Fruit fly (Drosophila melanogaster) whole organism: ENCODE data around the gene Elo68beta.

Experiments used
- CG8478 ChIP-seq: fragments of >200 bp; optimal IDR thresholded peaks from 2 replicates; lab custom pipeline; 2018; ENCODE audit warnings: inconsistent platforms
- Dll ChIP-seq: fragments of >200 bp; optimal IDR thresholded peaks from 2 replicates; lab custom pipeline; 2017
- EcR ChIP-seq, 2 experiments: fragments of >200 bp; optimal IDR thresholded peaks; 2 replicates each; lab custom pipeline; 2017; ENCODE audit warnings: missing biosample characterization in 2 of 2, missing genetic modification characterization in 2 of 2, missing genetic modification reagents in 2 of 2
- pan ChIP-seq: fragments of >200 bp; optimal IDR thresholded peaks from 2 replicates; lab custom pipeline; 2017
- psq ChIP-seq: fragments of >200 bp; optimal IDR thresholded peaks from 2 replicates; lab custom pipeline; 2017
- usp ChIP-seq: fragments of >200 bp; optimal IDR thresholded peaks from 2 replicates; lab custom pipeline; 2017; ENCODE audit warnings: missing biosample characterization, missing genetic modification characterization, mixed read lengths

Gene Elo68beta

dm6 chr3L:11124439-11124838, 22.9 kb upstream of the Elo68beta start:
- TF ChIP-seq psq (lab: Kevin White, UChicago) = no peak
- TF ChIP-seq CG8478 (lab: Kevin White, UChicago) = no peak
- no peak for TF ChIP-seq Dll (lab: Kevin White, UChicago)
- TF ChIP-seq pan = no peak
- TF ChIP-seq usp (GFP tag; lab: Kevin White, UChicago) = no peak
- no peak for TF ChIP-seq EcR (GFP tag; optimal IDR thresholded peaks at IDR 0.05; lab: Kevin White, UChicago)

DNA sequence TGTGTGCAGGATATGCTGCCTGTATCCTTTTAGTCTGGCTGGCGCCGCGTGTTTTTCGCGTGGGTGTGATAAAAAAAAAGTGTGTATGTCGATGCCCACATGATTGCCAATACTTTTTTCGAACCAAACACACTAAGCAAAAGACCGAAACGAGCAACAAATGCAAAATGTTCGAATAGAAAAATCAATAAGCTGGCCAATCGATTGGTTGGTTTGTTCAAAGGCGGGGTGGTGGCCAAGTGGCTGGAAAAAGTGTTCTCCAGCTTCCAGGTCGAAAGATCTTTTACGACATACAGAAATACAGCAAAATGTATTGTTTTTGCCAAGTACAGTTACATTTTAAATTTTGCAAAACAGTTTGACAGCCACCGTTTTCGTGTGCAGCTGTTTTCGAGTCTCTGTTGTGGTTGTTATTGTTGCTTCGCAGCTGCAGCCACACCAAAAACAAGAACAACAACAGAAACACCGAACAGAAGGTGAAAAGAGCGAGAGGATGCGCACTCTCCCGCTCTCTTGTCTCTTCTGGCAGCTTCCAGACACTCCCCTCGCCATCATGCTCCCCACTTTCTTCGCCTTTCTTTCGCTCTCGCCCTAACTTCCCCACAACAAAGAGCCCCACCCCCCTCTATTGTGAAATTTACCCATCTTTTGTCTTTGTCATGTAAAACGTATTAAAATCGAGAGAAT, 22.2 kb upstream of the Elo68beta start:
- no peak for TF ChIP-seq pan
- TF ChIP-seq Dll (lab: Kevin White, UChicago) = peak; percentile 90

dm6 chr3L:11123088-11123487, 21.6 kb upstream of the Elo68beta start, which contains the start of the genes Ufd1 and NaPi-III:
Gene Ufd1, minus strand, starts transcription at chr3L:11123216.
Gene NaPi-III, plus strand, starts transcription at chr3L:11123348.
- TF ChIP-seq usp (GFP tag; lab: Kevin White, UChicago) (no peak), psq (lab: Kevin White, UChicago) (no peak), Dll (lab: Kevin White, UChicago) (no peak), CG8478 (lab: Kevin White, UChicago) (no peak), EcR (GFP tag; optimal IDR thresholded peaks at IDR 0.05; lab: Kevin White, UChicago) (no peak), pan (no peak)

DNA sequence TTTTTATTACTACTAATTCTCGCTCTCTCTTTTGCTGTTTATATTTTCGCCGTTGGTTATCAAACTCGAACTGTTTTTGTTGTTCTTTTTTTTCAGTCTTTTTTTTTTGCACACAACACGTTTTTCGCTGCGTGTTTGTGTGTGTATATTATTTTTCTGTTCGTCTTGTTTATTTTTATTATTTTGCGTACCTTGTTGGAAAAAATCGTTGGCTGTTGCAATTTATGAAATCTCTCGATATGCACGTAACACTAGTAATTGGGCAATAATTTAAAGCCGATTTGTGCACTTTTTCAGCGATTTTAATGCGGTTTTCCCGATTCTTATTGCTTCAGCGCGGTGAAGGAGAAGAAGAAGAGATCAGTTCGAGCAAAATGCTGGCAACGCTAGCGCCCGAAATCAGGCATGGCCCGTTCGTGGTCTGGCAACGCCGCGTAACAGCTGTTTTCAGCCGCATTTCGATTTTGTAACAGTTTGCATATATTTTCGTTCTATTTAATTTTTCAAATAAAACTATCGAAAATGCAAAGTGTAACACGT, 19.0 kb upstream of the Elo68beta start, which contains the start of the genes FoxK and mRpL2:
FoxK (minus strand) TSS at position 365 of the 540 bp plus-strand sequence.
mRpL2 (plus strand) TSS at position 429 of the 540 bp plus-strand sequence.
- TF ChIP-seq EcR (GFP tag; optimal IDR thresholded peaks at IDR 0.05; lab: Kevin White, UChicago) = no peak
- no peak for TF ChIP-seq usp (GFP tag; lab: Kevin White, UChicago)
- no peak for TF ChIP-seq Dll (lab: Kevin White, UChicago)
- no peak for TF ChIP-seq psq (lab: Kevin White, UChicago)
- no peak for TF ChIP-seq CG8478 (lab: Kevin White, UChicago)
- TF ChIP-seq pan = no peak

DNA sequence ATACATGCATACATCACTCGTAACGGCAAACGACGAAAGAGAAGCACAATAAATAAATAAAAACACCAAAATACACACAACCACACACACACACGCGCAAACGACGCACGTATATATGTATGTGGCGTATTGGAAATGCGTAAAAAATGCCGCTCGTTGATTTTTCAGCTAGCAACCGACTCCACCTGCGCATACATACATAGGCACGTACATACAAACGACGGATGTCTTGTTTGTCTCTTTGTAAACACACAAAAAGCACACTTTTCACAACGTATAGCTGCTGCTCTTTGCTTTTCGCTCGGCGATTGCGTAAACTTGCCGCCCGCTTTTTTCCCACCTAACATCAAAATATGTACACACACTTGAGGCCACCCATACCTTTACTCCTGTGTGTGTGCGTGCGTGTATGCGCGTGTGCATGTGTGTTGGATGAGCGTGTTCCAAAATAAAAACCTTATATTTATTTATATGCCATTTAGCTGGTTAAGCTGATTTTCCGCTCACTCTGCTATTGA, 18.5 kb upstream of the Elo68beta start:
- no peak for TF ChIP-seq psq (lab: Kevin White, UChicago)
- no peak for TF ChIP-seq Dll (lab: Kevin White, UChicago)

DNA sequence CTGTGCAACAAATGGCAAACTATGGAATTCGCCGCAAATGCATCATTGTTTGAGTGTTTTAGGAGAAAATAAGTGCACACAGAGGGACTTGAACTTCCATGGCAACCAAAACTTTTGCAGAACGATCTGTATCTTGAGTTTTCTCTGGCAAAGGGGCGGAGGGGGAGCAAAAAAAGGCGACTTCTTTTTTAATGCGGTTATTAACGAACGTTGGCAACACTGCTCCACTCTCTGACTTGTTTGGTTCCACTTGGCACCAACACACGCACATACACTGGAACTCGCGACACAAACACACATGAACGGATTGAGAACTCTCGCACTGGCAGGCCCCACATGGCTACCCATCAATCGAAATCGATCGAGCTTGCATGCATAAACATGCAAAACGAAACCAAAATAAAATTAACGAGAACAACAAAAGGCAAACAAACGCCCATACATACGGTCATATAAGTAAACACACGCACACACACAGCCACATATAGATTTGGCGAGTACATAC, 17.9 kb upstream of the Elo68beta start:
- no peak for TF ChIP-seq psq (lab: Kevin White, UChicago)
- no peak for TF ChIP-seq Dll (lab: Kevin White, UChicago)
- no peak for TF ChIP-seq EcR (GFP tag; optimal IDR thresholded peaks at IDR 0.05; lab: Kevin White, UChicago)
- TF ChIP-seq usp (GFP tag; lab: Kevin White, UChicago) = no peak
- no peak for TF ChIP-seq CG8478 (lab: Kevin White, UChicago)
- no peak for TF ChIP-seq pan

DNA sequence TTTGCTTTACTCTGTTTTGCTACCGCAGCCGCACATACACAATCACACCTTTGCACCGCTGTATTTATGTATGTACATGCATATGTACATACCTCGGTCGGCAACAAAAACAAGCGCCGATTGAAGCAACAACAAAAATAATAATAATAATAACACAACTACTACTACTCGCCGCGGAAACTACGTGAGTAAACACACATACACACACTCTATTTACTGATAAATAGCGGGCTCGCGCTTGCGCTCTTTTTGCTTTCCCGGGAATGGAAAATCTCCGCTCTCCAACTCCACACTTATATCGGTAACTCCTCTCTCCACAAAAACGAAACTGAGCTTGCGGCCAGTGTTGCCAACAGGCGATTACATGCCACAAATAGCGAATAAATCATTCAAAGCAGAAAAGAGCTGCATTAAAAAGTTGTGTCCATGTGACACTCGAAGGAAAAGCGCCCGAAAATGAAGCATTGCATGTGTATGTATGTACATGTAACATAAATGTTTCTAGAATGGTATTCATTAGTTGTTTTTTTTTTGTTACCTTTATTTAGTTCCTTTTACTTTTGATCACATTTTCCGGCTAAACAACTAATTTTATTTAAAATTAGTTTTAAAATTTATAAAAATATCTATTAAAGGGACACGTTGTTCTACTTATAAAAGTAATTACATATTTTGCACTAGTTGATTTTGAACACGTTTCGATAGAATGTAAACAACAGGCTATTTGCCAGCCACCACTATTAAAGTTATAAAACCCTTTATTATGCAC, 17.3 kb upstream of the Elo68beta start:
- TF ChIP-seq Dll (lab: Kevin White, UChicago) (peak; percentile 22), psq (lab: Kevin White, UChicago) (no peak)

DNA sequence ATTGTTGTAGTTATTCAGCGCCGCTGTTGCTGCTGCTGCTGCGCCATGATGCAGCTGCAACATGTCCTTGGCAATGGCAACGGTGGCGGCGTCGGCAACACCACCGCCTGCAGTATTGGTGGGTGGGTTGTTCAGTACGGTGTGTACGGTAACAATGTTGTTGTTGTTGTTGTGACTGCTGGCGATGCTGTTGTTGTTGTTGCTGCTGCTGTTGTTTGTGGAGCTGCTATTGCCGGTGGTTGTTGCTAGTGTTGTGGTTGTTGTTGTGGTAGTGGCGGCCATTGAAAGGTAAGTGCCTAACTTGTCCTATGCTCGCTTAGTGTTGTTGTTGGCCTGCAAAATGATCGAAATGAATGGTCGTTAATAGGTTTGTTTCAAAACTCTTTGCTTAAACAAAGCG, 16.2 kb upstream of the Elo68beta start:
- TF ChIP-seq pan (no peak), EcR (GFP tag; optimal IDR thresholded peaks at IDR 0.05; lab: Kevin White, UChicago) (no peak), usp (GFP tag; lab: Kevin White, UChicago) (no peak), psq (lab: Kevin White, UChicago) (no peak), Dll (lab: Kevin White, UChicago) (no peak), CG8478 (lab: Kevin White, UChicago) (no peak)

DNA sequence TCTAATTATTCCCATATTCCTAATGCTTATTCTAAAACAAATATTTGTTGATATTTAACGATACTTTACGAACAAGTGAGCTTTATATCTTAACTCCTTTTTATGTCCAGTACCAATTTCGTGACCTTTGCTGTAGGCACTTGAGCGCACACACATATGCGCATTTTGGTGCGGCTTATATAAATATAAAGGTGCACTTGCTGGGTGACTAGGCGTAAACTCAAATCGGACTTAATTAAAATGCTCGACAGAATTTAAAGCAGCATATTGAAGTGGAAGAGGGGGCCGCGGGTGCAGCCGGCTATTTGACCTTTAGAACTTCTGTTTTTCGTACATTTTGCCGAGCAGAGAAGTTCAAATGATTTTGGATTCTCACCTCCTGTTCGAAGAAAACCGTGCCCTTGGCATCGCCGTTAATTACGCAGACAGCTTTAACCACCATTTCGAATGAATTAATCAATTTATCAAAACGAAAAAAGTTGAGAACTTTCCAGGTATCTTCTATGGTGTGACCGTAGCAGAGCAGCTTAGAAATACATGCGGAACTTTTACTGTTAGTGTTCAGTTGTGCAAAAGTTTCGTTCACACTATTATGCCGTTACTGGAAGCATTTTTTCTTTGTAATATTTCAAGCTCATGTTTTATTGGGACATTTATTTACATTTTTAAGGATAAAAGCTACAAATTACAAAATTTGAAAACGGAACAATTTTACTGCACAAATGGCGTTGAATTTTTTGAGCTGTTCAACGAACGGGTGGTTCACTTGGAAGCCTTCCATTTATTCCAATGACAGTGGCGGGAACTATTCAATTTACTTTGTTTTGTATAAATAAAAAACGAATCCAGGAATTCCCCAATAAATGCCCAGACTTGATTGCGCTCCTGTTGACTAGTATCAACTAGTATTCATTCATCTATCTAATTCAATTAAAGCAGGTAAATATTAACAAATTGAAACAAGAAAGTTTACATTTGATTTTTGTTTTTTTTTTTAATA, 12.0 kb upstream of the Elo68beta start, which contains the start of gene Sod1:
Sod1 (minus strand) TSS at position 543 of the 1,000 bp plus-strand sequence.
- TF ChIP-seq psq (lab: Kevin White, UChicago) (no peak), pan (no peak), Dll (lab: Kevin White, UChicago) (no peak), usp (GFP tag; lab: Kevin White, UChicago) (no peak), EcR (GFP tag; optimal IDR thresholded peaks at IDR 0.05; lab: Kevin White, UChicago) (no peak)

- no peak for TF ChIP-seq Dll (lab: Kevin White, UChicago)
- no peak for TF ChIP-seq pan
- TF ChIP-seq CG8478 (lab: Kevin White, UChicago) = no peak
- TF ChIP-seq psq (lab: Kevin White, UChicago) = no peak
- TF ChIP-seq usp (GFP tag; lab: Kevin White, UChicago) = no peak
- no peak for TF ChIP-seq EcR (GFP tag; optimal IDR thresholded peaks at IDR 0.05; lab: Kevin White, UChicago)
Observed at dm6 chr3L:11112427-11112826, 10.9 kb upstream of the Elo68beta start.
